Worm (Caenorhabditis elegans): ENCODE results near the gene R02F2.10.

DNA sequence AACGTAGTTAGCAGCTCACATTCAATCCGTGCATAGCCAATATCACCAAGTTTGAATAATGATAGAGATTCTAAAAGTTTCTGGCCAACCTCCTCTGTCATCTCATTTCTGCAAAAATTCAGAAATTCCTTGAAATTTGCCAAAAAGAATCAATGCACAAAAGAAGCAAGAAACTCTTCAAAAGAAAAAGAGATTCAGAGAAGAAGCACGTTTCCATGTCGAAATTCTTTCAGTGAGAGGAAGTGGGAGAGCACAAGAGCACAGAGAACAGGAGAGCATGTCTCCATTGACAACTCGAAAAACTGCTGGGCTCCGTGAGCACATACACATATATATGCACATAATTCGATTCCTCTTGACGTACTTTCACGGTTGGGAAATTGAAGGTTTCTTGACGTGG, 39.3 kb downstream of the R02F2.10 start, which contains the start of gene nekl-4:
- TF ChIP-seq pha-2 (tag; optimal IDR thresholded peaks at IDR 0.05) = no peak
- TF ChIP-seq hlh-13 (GFP tag; optimal IDR thresholded peaks at IDR 0.05) = no peak
- no peak for TF ChIP-seq ztf-16 (tag; optimal IDR thresholded peaks at IDR 0.05)
- TF ChIP-seq ama-1 (optimal IDR thresholded peaks at IDR 0.05) = no peak
- TF ChIP-seq pag-3 (tag; optimal IDR thresholded peaks at IDR 0.05; ENCODE audit: borderline replicate concordance) = no peak
- no peak for TF ChIP-seq dve-1 (tag; optimal IDR thresholded peaks at IDR 0.05)
- no peak for TF ChIP-seq hlh-30 (tag; optimal IDR thresholded peaks at IDR 0.05; ENCODE audit: insufficient read depth)

All from whole organism, late embryonic.